Worm (Caenorhabditis elegans) whole organism, early embryonic: ENCODE data around the gene F13B12.7.

ENCODE experiments used
- scrt-1 ChIP-seq: fragments of 200-800 bp; sonication (Bioruptor generic); IDR thresholded peaks from 2 replicates; pipeline ENCODE4 v1.3.6; 2022; ENCODE audit warnings: missing genetic modification characterization, missing compliant biosample characterization
- tbx-11 ChIP-seq: fragments of 200-800 bp; sonication (Bioruptor generic); IDR thresholded peaks from 2 replicates; pipeline ENCODE4 v1.3.6; 2022; ENCODE audit warnings: missing genetic modification characterization, missing compliant biosample characterization

DNA sequence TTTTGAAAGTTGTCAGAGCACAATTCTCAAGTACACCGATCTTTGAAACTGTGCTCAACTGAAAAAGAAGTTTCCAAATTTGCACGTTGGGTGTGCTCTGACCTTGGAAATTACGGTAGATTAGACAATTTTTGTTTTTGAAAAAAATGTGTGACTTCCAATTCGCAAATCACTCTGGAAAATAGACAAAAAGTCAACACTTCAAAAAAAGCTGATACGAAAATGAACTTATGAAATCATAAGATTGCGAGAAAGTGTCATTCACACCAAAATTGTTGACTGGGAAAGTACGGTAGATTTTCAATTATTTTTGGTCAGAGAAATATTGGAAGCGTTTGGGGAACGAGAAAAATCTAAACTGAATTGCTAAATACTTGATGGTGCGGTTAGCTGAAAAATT lies 23.7 kb downstream of the F13B12.7 start:
- TF ChIP-seq tbx-11 (no peak), scrt-1 (no peak)
